Worm (Caenorhabditis elegans) whole organism, young adult: ENCODE data around the gene F21C10.13.

ENCODE experiments used
- F10E7.11 ChIP-seq: sonication (generic microtip); optimal IDR thresholded peaks from 2 replicates; lab custom pipeline; 2017; ENCODE audit warnings: mild to moderate bottlenecking, missing genetic modification characterization, moderate library complexity, missing compliant biosample characterization
- F33H1.4 ChIP-seq: fragments of 200-800 bp; sonication (Bioruptor generic); IDR thresholded peaks from 2 replicates; pipeline ENCODE4 v1.3.6; 2022; ENCODE audit warnings: missing genetic modification reagents, missing genetic modification characterization, missing compliant biosample characterization
- F39B2.1 ChIP-seq: fragments of 200-800 bp; sonication (Bioruptor generic); IDR thresholded peaks from 2 replicates; pipeline ENCODE4 v1.3.6; 2022; ENCODE audit warnings: missing genetic modification reagents, missing genetic modification characterization, missing compliant biosample characterization
- F57A8.1 ChIP-seq: fragments of 200-800 bp; sonication (Bioruptor generic); optimal IDR thresholded peaks from 2 replicates; lab custom pipeline; 2018; ENCODE audit warnings: mild to moderate bottlenecking, missing genetic modification characterization, moderate library complexity, missing compliant biosample characterization
- Y67H2A.10 ChIP-seq: fragments of 200-800 bp; sonication (Bioruptor generic); conservative IDR thresholded peaks from 2 replicates; pipeline ENCODE4 v1.3.6; 2022; ENCODE audit warnings: missing genetic modification reagents, missing genetic modification characterization, missing compliant biosample characterization
- ama-1 ChIP-seq, 3 experiments: fragments of 150-350 bp in 1 of 3; sonication (generic microtip) in 2 of 3; optimal IDR thresholded peaks; 2 replicates each; lab custom pipeline; 2014 to 2018; ENCODE audit warnings: missing biosample characterization in 2 of 3, missing genetic modification characterization in 2 of 3, missing genetic modification reagents in 2 of 3
- attf-5 ChIP-seq: fragments of 200-800 bp; sonication (Bioruptor generic); optimal IDR thresholded peaks from 2 replicates; lab custom pipeline; 2018; ENCODE audit warnings: mild to moderate bottlenecking, missing genetic modification characterization, missing compliant biosample characterization
- lin-35 ChIP-seq, 3 experiments: fragments of 150-350 bp in 2 of 3; sonication (generic microtip) in 1 of 3; optimal IDR thresholded peaks; 2 replicates each; lab custom pipeline; 2014 to 2018; ENCODE audit warnings: missing biosample characterization in 3 of 3, missing genetic modification characterization in 3 of 3, missing genetic modification reagents in 3 of 3
- nfya-1 ChIP-seq: sonication (generic microtip); optimal IDR thresholded peaks from 2 replicates; lab custom pipeline; 2017; ENCODE audit warnings: antibody characterized with exemption, missing compliant biosample characterization, missing genetic modification characterization, borderline replicate concordance; ENCODE audit not compliant: insufficient read depth
- nhr-27 ChIP-seq: fragments of 200-800 bp; sonication (Bioruptor generic); optimal IDR thresholded peaks from 2 replicates; lab custom pipeline; 2018; ENCODE audit warnings: mild to moderate bottlenecking, missing genetic modification characterization, moderate library complexity, missing compliant biosample characterization
- sptf-2 ChIP-seq: fragments of 200-800 bp; sonication (Bioruptor generic); optimal IDR thresholded peaks from 2 replicates; lab custom pipeline; 2018; ENCODE audit warnings: mild to moderate bottlenecking, missing genetic modification characterization, missing compliant biosample characterization
- ztf-26 ChIP-seq: sonication (generic microtip); optimal IDR thresholded peaks from 2 replicates; lab custom pipeline; 2017; ENCODE audit warnings: missing genetic modification characterization, missing compliant biosample characterization

- no peak for TF ChIP-seq F57A8.1 (GFP tag; lab: Kevin White, UChicago)
- no peak for TF ChIP-seq F39B2.1 (GFP tag; lab: Robert Waterston, UW)
- no peak for TF ChIP-seq ztf-26 (tag; lab: Kevin White, UChicago)
- TF ChIP-seq ama-1 (optimal IDR thresholded peaks at IDR 0.05; lab: Kevin White, UChicago): no peak
- TF ChIP-seq ama-1 (GFP tag; optimal IDR thresholded peaks at IDR 0.05; lab: Kevin White, UChicago): no peak
- TF ChIP-seq lin-35 (GFP tag; optimal IDR thresholded peaks at IDR 0.05; lab: Kevin White, UChicago): no peak
- no peak for TF ChIP-seq Y67H2A.10 (GFP tag; lab: Robert Waterston, UW)
- TF ChIP-seq nfya-1 (tag; lab: Kevin White, UChicago): no peak
- TF ChIP-seq sptf-2: no peak
- TF ChIP-seq attf-5 (GFP tag; lab: Kevin White, UChicago): no peak
- TF ChIP-seq F10E7.11 (tag; lab: Kevin White, UChicago): no peak
- no peak for TF ChIP-seq F33H1.4
- TF ChIP-seq nhr-27 (tag; lab: Kevin White, UChicago): no peak
Observed at ce11 chrV:9081410-9081809, 40.7 kb upstream of the F21C10.13 start.
